Worm (Caenorhabditis elegans): ENCODE data around the gene rbm-25.

ce11 chrV:12478111-12478510 lies 19.9 kb upstream of the rbm-25 start, which contains the start of gene atn-1:
- no peak for TF ChIP-seq unc-55 (GFP tag; optimal IDR thresholded peaks at IDR 0.05)
- TF ChIP-seq C08G9.2 (tag; optimal IDR thresholded peaks at IDR 0.05): no peak
- no peak for TF ChIP-seq ceh-45 (GFP tag; IDR thresholded peaks at IDR 0.05)
- TF ChIP-seq pha-4 (tag; optimal IDR thresholded peaks at IDR 0.05): no peak
- TF ChIP-seq ceh-9 (tag; optimal IDR thresholded peaks at IDR 0.05): no peak

All from whole organism, late embryonic.